Worm (Caenorhabditis elegans): ENCODE data around the gene pqn-84.
A peak's percentile ranks its signal among the peaks of the same experiment; 100 is the strongest.

pqn-84 gene

DNA sequence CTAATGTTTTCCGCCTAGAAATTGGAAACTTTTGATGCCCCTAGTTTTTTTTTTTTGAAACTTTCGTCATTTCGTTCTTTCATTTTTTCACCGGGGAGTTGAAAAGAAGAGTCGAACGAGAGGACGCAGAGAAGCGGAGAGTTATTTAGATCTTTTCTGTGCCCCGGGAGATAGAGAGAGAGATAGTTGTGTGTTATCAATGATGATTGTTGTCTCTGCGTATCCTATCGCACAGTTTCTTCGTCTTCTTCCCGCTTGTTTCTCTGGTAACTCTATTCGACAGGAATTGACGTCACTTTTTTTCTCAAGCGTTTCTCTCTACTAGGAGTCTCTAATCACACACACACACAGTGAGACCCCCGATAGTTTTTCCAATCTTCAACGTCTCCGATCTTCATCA is 10.8 kb upstream of the pqn-84 start (continued):
- TF ChIP-seq snpc-4 (GFP tag; optimal IDR thresholded peaks at IDR 0.05) (no peak), snpc-4 (tag; optimal IDR thresholded peaks at IDR 0.05) (peak in 1 of 4 experiments; percentile 33), D2030.7 (GFP tag; IDR thresholded peaks at IDR 0.05) (no peak), snpc-3.4 (tag; optimal IDR thresholded peaks at IDR 0.05) (no peak)

DNA sequence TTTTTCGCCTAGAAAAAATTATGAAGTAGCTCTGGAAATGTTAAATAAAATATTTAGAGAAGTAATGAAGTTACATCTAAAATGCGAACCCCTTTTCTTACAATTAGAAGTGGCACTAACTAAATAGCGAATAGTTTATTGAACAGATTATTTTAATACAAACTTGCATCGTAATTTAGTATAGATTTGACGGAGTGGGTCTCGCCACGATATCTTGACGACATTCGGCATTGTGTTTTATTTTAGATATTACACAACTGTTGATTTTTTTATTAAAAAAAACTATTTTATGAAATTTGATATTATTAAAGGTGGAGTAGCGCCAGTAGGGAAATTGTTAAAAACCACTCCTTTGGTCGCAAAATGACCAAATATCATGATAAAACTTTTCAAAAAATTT is 10.2 kb upstream of the pqn-84 start:
- TF ChIP-seq Y67H2A.10 (GFP tag; conservative IDR thresholded peaks at IDR 0.05) (no peak), cebp-2 (GFP tag; IDR thresholded peaks at IDR 0.05) (no peak), nhr-179 (tag; optimal IDR thresholded peaks at IDR 0.05) (no peak), F57A8.1 (GFP tag; optimal IDR thresholded peaks at IDR 0.05) (no peak), fkh-3 (tag; optimal IDR thresholded peaks at IDR 0.05) (no peak), ztf-26 (tag; optimal IDR thresholded peaks at IDR 0.05) (no peak), B0019.2 (GFP tag; conservative IDR thresholded peaks at IDR 0.05) (no peak), F52B5.7 (tag; optimal IDR thresholded peaks at IDR 0.05) (no peak), F37B4.10 (GFP tag; IDR thresholded peaks at IDR 0.05) (no peak), attf-6 (GFP tag; IDR thresholded peaks at IDR 0.05) (no peak), madf-10 (tag; optimal IDR thresholded peaks at IDR 0.05) (no peak), repo-1 (tag; optimal IDR thresholded peaks at IDR 0.05) (no peak), tlf-1 (GFP tag; optimal IDR thresholded peaks at IDR 0.05) (no peak), efl-1 (GFP tag; optimal IDR thresholded peaks at IDR 0.05) (no peak), somi-1 (GFP tag; optimal IDR thresholded peaks at IDR 0.05) (no peak), sea-2 (GFP tag; IDR thresholded peaks at IDR 0.05) (no peak)

DNA sequence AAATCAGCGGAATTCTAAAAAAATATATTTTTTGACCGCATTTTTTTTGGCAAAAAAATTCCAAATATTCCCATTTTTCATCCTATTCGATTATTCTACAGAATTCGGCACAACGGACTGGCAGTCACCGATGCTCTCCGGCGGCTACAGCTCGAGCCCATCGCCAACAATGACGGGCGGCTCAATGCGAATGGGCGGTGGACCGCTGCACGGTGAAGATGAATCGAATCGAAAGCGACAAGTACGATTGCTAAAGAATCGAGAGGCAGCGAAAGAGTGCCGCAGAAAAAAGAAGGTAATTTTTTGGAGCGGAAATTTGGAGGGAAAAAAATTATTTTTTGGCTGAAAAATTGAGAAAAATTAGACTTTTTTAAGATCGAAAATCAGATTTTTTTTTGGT is 7.7 kb upstream of the pqn-84 start:
- no peak for TF ChIP-seq madf-10 (tag; optimal IDR thresholded peaks at IDR 0.05)
- no peak for TF ChIP-seq lsy-27 (tag; optimal IDR thresholded peaks at IDR 0.05; ENCODE audit: borderline replicate concordance, insufficient read depth)
- TF ChIP-seq nhr-27 (tag; optimal IDR thresholded peaks at IDR 0.05): no peak
- TF ChIP-seq F52B5.7 (tag; optimal IDR thresholded peaks at IDR 0.05): peak; percentile 30
- TF ChIP-seq dpff-1 (tag; optimal IDR thresholded peaks at IDR 0.05): no peak
- TF ChIP-seq nfyb-1 (GFP tag; IDR thresholded peaks at IDR 0.05): peak; percentile 45; the same call in 1 of the 2 replicates
- TF ChIP-seq madf-3 (GFP tag; IDR thresholded peaks at IDR 0.05): no peak
- peak; percentile 1 for TF ChIP-seq athp-1 (tag; optimal IDR thresholded peaks at IDR 0.05)
- TF ChIP-seq madf-6 (GFP tag; IDR thresholded peaks at IDR 0.05): no peak
- peak; percentile 46; the same call in 1 of the 2 replicates for TF ChIP-seq zfh-2 (GFP tag; conservative IDR thresholded peaks at IDR 0.05)
- no peak for TF ChIP-seq ztf-6 (GFP tag; IDR thresholded peaks at IDR 0.05)
- TF ChIP-seq somi-1 (GFP tag; optimal IDR thresholded peaks at IDR 0.05): peak; percentile 12
- peak; percentile 40 for TF ChIP-seq atf-7 (tag; optimal IDR thresholded peaks at IDR 0.05)
- no peak for TF ChIP-seq F22D6.2 (tag; optimal IDR thresholded peaks at IDR 0.05)
- no peak for TF ChIP-seq ceh-79 (tag; optimal IDR thresholded peaks at IDR 0.05)
- TF ChIP-seq Y53F4B.3 (GFP tag; IDR thresholded peaks at IDR 0.05): no peak
- no peak for TF ChIP-seq F37B4.10 (GFP tag; IDR thresholded peaks at IDR 0.05)
- no peak for TF ChIP-seq hsf-1 (GFP tag; IDR thresholded peaks at IDR 0.05)
- TF ChIP-seq zim-3 (tag; optimal IDR thresholded peaks at IDR 0.05): peak; percentile 25
- no peak for TF ChIP-seq tlf-1 (GFP tag; optimal IDR thresholded peaks at IDR 0.05)
- no peak for TF ChIP-seq mel-28 (tag; optimal IDR thresholded peaks at IDR 0.05; ENCODE audit: borderline replicate concordance)
- TF ChIP-seq Y53G8AR.9 (GFP tag; conservative IDR thresholded peaks at IDR 0.05): no peak
- no peak for TF ChIP-seq F57A8.1 (GFP tag; optimal IDR thresholded peaks at IDR 0.05)
- TF ChIP-seq lir-1 (GFP tag; conservative IDR thresholded peaks at IDR 0.05): no peak
- TF ChIP-seq hmg-1.2 (GFP tag; IDR thresholded peaks at IDR 0.05): no peak
- no peak for TF ChIP-seq cebp-1 (GFP tag; IDR thresholded peaks at IDR 0.05)
- peak; percentile 10 for TF ChIP-seq cebp-1 (tag; optimal IDR thresholded peaks at IDR 0.05)
- TF ChIP-seq ZK185.1 (tag; optimal IDR thresholded peaks at IDR 0.05; ENCODE audit: poor library complexity, severe bottlenecking): no peak
- TF ChIP-seq Y95B8A.8 (GFP tag; IDR thresholded peaks at IDR 0.05): no peak
- no peak for TF ChIP-seq xnd-1 (tag; optimal IDR thresholded peaks at IDR 0.05)
- no peak for TF ChIP-seq T07F8.4 (tag; optimal IDR thresholded peaks at IDR 0.05)
- TF ChIP-seq nfya-2 (GFP tag; IDR thresholded peaks at IDR 0.05): no peak

Data from whole organism, young adult.